Fruit fly (Drosophila melanogaster): ENCODE results near the gene CG31862.

The CG31862 gene

dm6 chr2L:12338548-12338947 lies at the start of gene CG31862:
TSS of gene CG31862 (plus strand) at chr2L:12338848.
- no peak for TF ChIP-seq CG17801 (GFP tag; optimal IDR thresholded peaks at IDR 0.05; ENCODE audit: partially characterized antibody)

dm6 chr2L:12290204-12290603 lies 48.4 kb upstream of the CG31862 start:
- TF ChIP-seq CG17801 (GFP tag; optimal IDR thresholded peaks at IDR 0.05; ENCODE audit: partially characterized antibody), result no peak

- no peak for TF ChIP-seq CG17801 (GFP tag; optimal IDR thresholded peaks at IDR 0.05; ENCODE audit: partially characterized antibody)
Measured at dm6 chr2L:12314838-12315237, 23.8 kb upstream of the CG31862 start.

dm6 chr2L:12337162-12337561 lies 1.5 kb upstream of the CG31862 start:
- TF ChIP-seq CG17801 (GFP tag; optimal IDR thresholded peaks at IDR 0.05; ENCODE audit: partially characterized antibody), result no peak

dm6 chr2L:12341705-12342104 lies 3.1 kb downstream of the CG31862 start:
- no peak for TF ChIP-seq CG17801 (GFP tag; optimal IDR thresholded peaks at IDR 0.05; ENCODE audit: partially characterized antibody)

- TF ChIP-seq CG17801 (GFP tag; optimal IDR thresholded peaks at IDR 0.05; ENCODE audit: partially characterized antibody), result no peak
Measured at dm6 chr2L:12343634-12344269, 5.1 kb downstream of the CG31862 start, which contains the start of the genes bru2 and CG43813. TSS of gene bru2 (plus strand) at chr2L:12344219. TSS of gene CG43813 (minus strand) at chr2L:12344266.

- TF ChIP-seq CG17801 (GFP tag; optimal IDR thresholded peaks at IDR 0.05; ENCODE audit: partially characterized antibody), result no peak
Measured at dm6 chr2L:12346163-12346892, 7.7 kb downstream of the CG31862 start.

dm6 chr2L:12347034-12347433 lies 8.4 kb downstream of the CG31862 start:
- TF ChIP-seq CG17801 (GFP tag; optimal IDR thresholded peaks at IDR 0.05; ENCODE audit: partially characterized antibody), result no peak

- TF ChIP-seq CG17801 (GFP tag; optimal IDR thresholded peaks at IDR 0.05; ENCODE audit: partially characterized antibody), result no peak
Measured at dm6 chr2L:12347862-12348261, 9.2 kb downstream of the CG31862 start.

- no peak for TF ChIP-seq CG17801 (GFP tag; optimal IDR thresholded peaks at IDR 0.05; ENCODE audit: partially characterized antibody)
Measured at dm6 chr2L:12348407-12349091, 9.9 kb downstream of the CG31862 start.

dm6 chr2L:12350880-12351279 lies 12.2 kb downstream of the CG31862 start:
- no peak for TF ChIP-seq CG17801 (GFP tag; optimal IDR thresholded peaks at IDR 0.05; ENCODE audit: partially characterized antibody)

- no peak for TF ChIP-seq CG17801 (GFP tag; optimal IDR thresholded peaks at IDR 0.05; ENCODE audit: partially characterized antibody)
Measured at dm6 chr2L:12351969-12352368, 13.3 kb downstream of the CG31862 start.

- TF ChIP-seq CG17801 (GFP tag; optimal IDR thresholded peaks at IDR 0.05; ENCODE audit: partially characterized antibody), result no peak
Measured at dm6 chr2L:12353926-12354325, 15.3 kb downstream of the CG31862 start.

- TF ChIP-seq CG17801 (GFP tag; optimal IDR thresholded peaks at IDR 0.05; ENCODE audit: partially characterized antibody), result no peak
Measured at dm6 chr2L:12356141-12356540, 17.5 kb downstream of the CG31862 start, which contains the start of gene CG17010. TSS of gene CG17010 (plus strand) at chr2L:12356441.

dm6 chr2L:12363206-12363605 lies 24.6 kb downstream of the CG31862 start:
- no peak for TF ChIP-seq CG17801 (GFP tag; optimal IDR thresholded peaks at IDR 0.05; ENCODE audit: partially characterized antibody)

- TF ChIP-seq CG17801 (GFP tag; optimal IDR thresholded peaks at IDR 0.05; ENCODE audit: partially characterized antibody), result no peak
Measured at dm6 chr2L:12364090-12364489, 25.4 kb downstream of the CG31862 start.
